Worm (Caenorhabditis elegans) whole organism, dauer: ENCODE results near the gene unc-69.

Experiments used
- unc-62 ChIP-seq: sonication (generic microtip); optimal IDR thresholded peaks from 2 replicates; lab custom pipeline; 2017; ENCODE audit warnings: missing biosample characterization, missing genetic modification reagents, missing genetic modification characterization

Gene unc-69

DNA sequence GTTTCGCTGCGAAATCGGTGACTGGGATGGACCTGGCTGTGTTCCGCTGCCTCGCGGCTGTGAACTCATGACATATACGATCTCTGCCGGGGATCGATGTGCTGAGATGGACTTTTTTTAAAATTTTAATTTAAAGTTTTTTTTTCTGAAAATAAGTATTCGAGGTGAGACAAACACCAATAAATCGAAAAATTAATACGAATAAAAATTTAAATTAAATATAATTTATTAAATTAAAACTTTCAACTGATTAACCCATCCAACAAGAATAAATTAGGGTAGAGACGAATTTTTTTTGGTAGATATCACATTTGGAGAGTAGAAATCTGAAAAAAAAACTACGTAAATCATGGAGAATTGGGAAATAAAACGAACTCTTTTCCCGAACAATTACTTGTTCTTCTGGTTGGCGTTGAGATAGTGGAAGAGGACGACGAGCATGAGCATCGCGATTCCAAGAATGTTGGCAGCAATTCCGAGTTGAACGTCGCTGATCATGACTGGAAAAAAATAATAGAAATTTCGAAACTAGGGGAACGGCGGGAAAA, 603 bp upstream of the unc-69 start, which contains the start of the genes unc-50 and ostf-4:
Gene unc-50 (minus strand): TSS at position 101 of the 548 bp plus-strand sequence.
Gene ostf-4 (minus strand): TSS at position 498 of the 548 bp plus-strand sequence.
- TF ChIP-seq unc-62 (GFP tag; lab: Kevin White, UChicago) = no peak

DNA sequence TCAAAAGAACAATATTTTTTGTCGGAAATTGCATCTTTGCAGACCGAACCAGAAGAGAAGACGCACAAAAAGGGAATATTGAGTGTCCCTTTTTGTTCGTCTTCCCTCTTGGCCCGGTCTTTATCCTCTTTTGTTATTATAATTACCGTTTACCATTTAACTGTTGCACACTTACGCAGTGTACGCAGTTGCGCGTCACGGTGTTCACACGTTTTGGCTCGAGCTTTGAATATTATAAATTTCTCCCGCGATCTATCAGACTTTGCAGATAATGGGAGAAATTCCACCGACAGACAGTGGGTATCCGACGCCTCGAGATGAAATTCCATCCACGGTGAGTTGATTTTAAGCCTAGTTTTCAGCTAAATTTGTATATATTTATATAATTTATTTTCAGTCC, 2.0 kb downstream of the unc-69 start, which contains the start of gene sas-7:
Gene sas-7 (plus strand): TSS at position 232 of the 400 bp plus-strand sequence.
- TF ChIP-seq unc-62 (GFP tag; lab: Kevin White, UChicago) = no peak

DNA sequence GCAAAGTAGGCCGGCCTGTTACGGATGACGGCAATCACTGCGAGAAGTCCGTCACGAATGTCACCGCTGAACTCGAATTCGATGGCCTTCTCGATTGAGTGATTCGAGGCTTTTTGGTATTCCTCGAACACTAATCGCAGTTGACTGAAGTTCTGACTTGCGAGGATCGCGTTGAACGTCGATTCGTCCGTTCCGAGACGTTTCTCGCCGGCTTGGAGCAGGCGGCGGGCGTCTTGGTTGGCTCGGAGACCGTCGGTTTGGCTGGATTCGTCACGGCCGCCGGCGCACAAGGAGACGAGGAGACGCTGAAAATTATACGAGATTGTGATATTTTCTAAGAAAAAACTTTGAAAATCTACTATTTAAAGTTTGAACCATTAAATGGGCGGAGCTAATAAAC, 7.6 kb downstream of the unc-69 start:
- no peak for TF ChIP-seq unc-62 (GFP tag; lab: Kevin White, UChicago)

DNA sequence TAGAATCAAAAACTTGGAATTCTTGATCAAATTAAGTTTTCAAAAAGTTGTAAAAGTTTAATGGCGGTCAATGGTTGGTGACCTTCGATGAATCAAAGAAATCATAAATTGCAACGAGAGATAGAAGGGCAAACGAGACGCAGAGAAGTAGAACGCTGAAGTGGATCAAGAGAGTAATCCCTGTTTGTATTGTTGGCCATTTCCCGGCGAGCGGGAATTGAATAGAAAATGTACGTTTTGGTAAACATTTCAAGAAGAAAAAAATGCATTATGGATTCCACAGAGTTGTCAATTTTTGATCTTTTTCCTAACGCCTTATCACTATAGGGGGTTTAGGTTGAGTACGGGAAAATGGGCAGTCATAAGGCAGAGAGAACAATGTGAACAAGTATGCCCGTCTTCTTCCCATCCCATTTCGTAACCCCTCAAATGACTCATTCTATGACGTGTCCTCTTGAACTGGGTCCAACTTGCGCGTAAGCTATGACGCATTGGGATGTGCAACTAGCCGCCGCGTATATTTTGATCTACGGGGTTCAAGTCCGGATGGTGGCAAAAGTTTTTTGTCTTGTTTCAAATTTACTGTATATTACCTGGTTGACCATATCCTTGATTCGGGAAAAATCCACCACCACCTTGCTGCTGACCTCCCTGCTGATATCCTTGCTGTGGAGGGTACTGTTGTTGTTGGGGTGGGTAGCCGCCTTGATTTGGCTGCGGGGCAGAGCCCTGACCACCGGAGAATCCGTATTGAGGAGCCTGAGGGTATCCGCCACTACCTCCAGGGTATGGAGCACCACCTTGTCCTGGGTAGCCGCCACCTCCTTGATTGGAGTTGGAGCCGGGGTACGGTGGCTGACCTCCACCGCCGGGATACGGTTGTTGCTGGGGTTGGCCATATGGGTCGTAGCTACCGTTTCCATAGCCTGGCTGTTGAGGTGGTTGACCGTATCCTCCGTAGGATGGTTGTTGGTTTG, 10.1 kb downstream of the unc-69 start:
- no peak for TF ChIP-seq unc-62 (GFP tag; lab: Kevin White, UChicago)

DNA sequence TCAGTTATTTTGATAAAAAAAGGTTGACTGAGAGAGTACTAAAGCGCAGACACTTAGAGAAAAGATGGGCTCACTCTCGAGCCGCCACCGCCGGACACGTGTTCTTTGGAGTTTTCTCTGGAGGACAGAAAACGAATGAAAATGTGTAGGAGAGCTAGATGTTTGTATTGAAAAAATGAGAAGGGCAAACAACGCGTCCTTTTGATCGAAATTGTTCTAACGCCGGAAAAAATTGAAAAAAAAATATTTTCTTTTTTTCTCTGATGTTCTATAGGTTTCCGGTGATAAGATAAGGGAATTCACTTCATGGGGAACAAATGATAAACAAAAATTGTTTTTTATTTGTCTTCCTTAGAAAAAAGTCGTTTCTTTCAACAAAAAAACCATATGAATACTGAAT, 11.1 kb downstream of the unc-69 start:
- no peak for TF ChIP-seq unc-62 (GFP tag; lab: Kevin White, UChicago)

DNA sequence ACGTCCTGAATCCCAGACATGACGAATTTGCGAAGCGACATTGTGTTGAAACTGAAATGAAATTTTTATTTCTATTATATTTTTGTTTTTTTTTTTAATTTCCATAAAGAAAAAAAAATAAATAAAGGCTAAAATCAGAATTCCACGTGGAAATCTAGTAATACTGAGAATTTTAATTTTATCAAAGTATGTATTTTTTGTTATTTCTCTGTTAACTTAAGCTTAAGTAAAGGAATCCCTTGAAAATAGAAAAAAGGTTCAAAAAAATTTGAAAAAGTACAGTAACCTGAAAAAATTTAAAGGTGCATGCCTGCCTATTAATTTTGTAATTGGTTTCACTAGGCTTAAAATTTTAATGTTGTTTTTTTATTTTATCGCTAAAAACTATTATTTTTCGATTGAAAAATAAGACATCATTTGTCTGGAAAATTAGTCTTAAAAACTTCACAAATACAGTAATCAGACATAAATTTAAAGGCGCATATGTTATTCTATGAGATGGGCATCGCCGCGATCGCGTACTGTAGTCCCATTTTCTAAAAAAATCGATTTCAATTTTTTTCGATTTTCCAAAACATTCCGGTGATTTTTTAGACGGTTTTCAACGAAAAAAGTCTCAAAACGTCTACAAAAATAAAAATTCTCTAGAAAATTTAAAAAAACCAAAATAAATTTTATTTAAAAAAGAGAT, 11.8 kb downstream of the unc-69 start, which contains the start of gene nex-2:
Gene nex-2 (minus strand): TSS at position 51 of the 691 bp plus-strand sequence.
- no peak for TF ChIP-seq unc-62 (GFP tag; lab: Kevin White, UChicago)

DNA sequence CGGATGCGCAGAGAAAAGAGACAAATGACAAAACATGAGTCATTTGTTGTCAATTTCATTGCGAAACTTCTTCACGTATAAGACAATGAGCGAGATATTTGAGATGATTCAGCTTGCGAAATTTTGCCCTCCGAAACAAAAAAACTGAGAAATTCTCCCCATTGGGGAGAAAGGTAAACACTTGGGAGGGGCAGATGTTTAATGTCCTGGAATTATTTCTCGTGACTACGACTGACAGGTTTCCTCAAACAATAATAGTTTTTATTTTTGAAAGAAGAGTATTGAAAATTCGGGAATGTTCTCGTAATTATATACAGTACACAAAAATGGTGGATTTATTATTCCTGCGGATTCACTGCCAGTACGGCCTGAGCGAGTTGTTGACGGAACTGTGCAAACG, 12.5 kb downstream of the unc-69 start:
- TF ChIP-seq unc-62 (GFP tag; lab: Kevin White, UChicago) = no peak

DNA sequence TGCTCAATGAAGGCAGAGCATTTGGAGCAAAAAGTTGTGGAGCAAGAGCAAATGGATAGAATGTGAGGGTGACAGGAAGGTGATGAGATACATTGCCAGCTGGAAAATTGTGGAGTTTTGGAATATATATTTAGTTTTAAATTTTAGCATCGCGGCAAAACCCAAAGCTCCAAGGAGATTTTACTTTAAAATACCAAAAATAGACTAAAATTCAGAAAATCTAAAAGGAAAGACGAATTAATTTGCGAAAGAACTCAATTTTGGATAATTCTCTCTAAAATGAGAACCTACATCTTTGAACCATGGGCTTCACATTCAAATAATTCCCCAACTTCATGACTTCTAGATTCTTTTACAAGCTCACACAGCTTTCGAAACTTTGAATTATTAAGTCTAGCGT, 13.8 kb downstream of the unc-69 start, which contains the start of gene T07C4.12:
Gene T07C4.12 (minus strand): TSS at position 101 of the 400 bp plus-strand sequence.
- TF ChIP-seq unc-62 (GFP tag; lab: Kevin White, UChicago) = no peak

DNA sequence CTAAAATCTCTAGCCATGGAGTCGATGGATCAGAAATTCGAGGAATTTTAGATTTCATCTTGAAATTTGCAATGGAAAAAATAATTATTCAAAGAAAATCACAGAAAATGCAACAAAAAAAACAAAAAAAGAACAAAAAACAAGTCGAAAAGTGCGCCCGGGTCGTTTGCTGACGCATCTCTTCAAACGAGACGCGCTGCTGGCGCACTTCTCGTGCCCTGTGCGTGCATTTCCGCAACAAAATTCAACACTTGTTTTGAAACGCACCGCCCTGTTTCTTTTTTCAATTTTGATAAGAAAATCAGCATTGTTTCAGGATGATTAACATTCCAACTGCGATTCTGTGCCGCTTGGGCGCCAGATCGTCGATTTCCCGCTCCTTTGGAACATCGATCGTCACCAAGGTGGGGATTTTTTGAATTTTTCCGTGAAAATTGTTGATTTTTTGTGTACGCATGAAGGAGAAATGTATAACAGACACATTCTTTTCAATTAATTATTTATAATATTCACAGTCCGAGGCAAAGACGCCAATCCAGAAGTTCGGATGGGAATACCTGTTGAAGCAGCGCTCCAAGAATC, 15.3 kb downstream of the unc-69 start, which contains the start of the genes jmjd-4 and mev-1:
Gene jmjd-4 (minus strand): TSS at position 58 of the 582 bp plus-strand sequence.
Gene mev-1 (plus strand): TSS at position 317 of the 582 bp plus-strand sequence.
- no peak for TF ChIP-seq unc-62 (GFP tag; lab: Kevin White, UChicago)

DNA sequence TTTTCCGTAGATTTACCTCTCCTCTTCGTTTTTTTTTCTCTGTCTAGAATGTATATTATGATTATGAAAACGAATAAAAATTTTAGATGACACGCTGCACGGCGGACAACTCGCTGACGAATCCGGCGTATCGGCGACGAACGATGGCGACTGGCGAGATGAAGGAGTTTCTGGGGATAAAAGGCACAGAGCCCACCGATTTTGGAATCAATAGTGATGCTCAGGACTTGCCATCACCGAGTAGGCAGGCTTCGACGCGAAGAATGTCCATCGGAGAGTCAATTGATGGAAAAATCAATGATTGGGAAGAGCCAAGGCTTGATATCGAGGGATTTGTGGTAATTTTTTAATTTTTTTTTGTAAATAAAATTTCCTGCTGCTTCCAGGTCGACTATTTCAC, 16.3 kb downstream of the unc-69 start, which contains the start of gene ced-9:
Gene ced-9 (plus strand): TSS at position 87 of the 400 bp plus-strand sequence.
- no peak for TF ChIP-seq unc-62 (GFP tag; lab: Kevin White, UChicago)

DNA sequence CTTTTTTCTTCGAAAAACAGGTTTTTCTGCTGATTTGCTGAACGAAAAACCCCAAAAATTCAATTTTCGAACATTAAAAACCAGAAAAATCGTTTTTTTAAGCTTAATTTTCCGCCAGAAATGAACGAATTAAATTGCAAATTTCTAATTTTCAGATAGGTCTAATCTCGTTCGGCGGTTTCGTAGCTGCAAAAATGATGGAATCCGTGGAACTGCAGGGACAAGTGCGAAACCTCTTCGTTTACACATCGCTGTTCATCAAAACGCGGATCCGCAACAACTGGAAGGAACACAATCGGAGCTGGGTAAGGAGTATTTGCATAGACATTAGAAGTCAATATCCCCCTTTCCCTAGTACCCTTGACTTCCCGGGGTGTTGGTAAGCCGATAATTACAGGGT, 17.4 kb downstream of the unc-69 start:
- no peak for TF ChIP-seq unc-62 (GFP tag; lab: Kevin White, UChicago)

DNA sequence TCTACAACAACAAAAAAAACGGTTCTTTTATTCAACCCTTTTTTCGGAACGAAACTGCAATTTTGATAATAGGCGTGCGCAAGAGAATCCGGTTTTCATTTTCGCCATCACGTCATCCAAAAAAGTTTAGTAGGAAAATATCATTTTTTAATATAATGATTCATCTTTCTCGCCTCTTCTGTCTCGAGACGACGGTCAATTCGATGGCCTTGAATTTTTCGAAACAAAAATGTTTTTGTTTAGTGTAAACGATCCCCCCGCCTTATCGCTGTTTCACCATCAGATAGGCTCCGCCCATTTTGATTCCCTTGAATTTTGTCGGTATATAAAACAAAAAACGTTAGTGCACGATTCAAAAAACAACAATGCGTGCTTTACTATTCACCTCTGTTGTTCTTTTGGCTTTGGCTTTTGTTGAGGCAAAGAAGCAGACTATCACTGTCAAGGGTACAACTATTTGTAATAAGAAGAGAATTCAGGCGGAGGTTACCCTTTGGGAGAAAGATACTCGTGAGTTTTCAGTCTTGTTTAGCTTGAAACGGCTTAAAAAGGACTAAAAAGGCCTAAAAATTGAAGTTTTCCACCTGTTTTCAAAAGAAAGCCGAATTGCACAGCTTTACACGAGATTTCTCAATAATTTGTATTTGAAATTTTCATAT, 18.9 kb downstream of the unc-69 start, which contains the start of gene ttr-15:
Gene ttr-15 (plus strand): TSS at position 340 of the 659 bp plus-strand sequence.
- TF ChIP-seq unc-62 (GFP tag; lab: Kevin White, UChicago) = no peak

DNA sequence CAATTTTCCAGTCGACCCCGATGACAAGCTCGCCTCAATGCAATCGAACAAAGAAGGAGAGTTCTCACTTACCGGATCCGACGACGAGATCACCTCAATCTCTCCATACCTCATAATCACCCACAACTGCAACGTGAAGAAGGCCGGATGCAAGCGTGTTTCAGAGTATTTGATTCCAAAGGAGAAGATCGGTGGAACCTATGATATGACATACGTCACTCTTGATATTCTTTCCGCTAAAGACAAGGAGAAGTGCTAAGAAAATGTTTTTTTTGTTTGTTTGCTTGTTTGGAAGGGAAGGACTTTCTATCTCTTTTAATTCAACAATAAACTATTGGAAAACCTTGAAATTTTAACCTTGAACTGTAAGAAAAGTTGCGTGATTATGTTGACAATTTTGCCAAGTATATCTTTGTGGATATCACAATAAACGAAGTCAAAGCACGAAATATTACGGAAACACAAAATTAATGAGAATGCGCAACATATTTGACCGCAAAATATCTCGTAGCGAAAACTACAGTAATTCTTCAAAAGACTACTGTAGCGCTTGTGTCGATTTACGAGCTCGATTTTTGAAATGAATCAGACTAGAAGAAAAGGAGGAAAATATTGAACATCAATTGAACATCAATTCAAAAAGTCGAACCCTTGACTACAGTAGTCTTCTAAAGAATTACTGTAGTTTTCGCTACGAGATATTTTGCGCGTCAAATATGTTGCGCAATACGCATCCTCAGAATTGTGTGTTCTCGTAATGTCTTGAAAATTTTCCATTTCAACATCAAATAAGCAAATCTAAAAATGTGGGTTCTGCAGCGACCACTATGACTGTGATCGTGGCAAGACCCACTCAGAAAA, 20.5 kb downstream of the unc-69 start:
- TF ChIP-seq unc-62 (GFP tag; lab: Kevin White, UChicago) = no peak
